Worm (Caenorhabditis elegans) whole organism, young adult: Measurements from ENCODE around the gene F55F10.1.
A peak's percentile ranks its signal among the peaks of the same experiment; 100 is the strongest.

Source experiments
- B0019.2 ChIP-seq: fragments of 200-800 bp; sonication (Bioruptor generic); conservative IDR thresholded peaks from 2 replicates; pipeline ENCODE4 v1.3.6; 2022; ENCODE audit warnings: missing genetic modification reagents, missing genetic modification characterization, missing compliant biosample characterization
- B0336.3 ChIP-seq: fragments of 200-800 bp; sonication (Bioruptor generic); IDR thresholded peaks from 2 replicates; pipeline ENCODE4 v1.3.6; 2022; ENCODE audit warnings: missing genetic modification characterization, missing compliant biosample characterization
- C06A6.2 ChIP-seq: fragments of 200-800 bp; sonication (Bioruptor generic); conservative IDR thresholded peaks from 2 replicates; pipeline ENCODE4 v1.3.6; 2022; ENCODE audit warnings: missing genetic modification characterization, missing compliant biosample characterization
- D2030.7 ChIP-seq: fragments of 200-800 bp; sonication (Bioruptor generic); IDR thresholded peaks from 2 replicates; pipeline ENCODE4 v1.3.6; 2022; ENCODE audit warnings: missing genetic modification reagents, missing genetic modification characterization, missing compliant biosample characterization
- F33H1.4 ChIP-seq: fragments of 200-800 bp; sonication (Bioruptor generic); IDR thresholded peaks from 2 replicates; pipeline ENCODE4 v1.3.6; 2022; ENCODE audit warnings: missing genetic modification reagents, missing genetic modification characterization, missing compliant biosample characterization
- F49E8.2 ChIP-seq: sonication (generic microtip); optimal IDR thresholded peaks from 3 replicates; lab custom pipeline; 2017; ENCODE audit warnings: missing genetic modification characterization, mild to moderate bottlenecking, missing compliant biosample characterization, antibody characterized with exemption, moderate library complexity; ENCODE audit not compliant: insufficient read depth
- T26A5.8 ChIP-seq: sonication (generic microtip); optimal IDR thresholded peaks from 2 replicates; lab custom pipeline; 2016; ENCODE audit warnings: missing genetic modification characterization, missing compliant biosample characterization
- Y53G8AR.9 ChIP-seq: fragments of 200-800 bp; sonication (Bioruptor generic); conservative IDR thresholded peaks from 2 replicates; pipeline ENCODE4 v1.3.6; 2022; ENCODE audit warnings: missing genetic modification reagents, missing genetic modification characterization, missing compliant biosample characterization
- Y95B8A.8 ChIP-seq: fragments of 200-800 bp; sonication (Bioruptor generic); IDR thresholded peaks from 2 replicates; pipeline ENCODE4 v1.3.6; 2022; ENCODE audit warnings: missing genetic modification reagents, missing genetic modification characterization, missing compliant biosample characterization
- ama-1 ChIP-seq, 3 experiments: fragments of 150-350 bp in 1 of 3; sonication (generic microtip) in 2 of 3; optimal IDR thresholded peaks; 2 replicates each; lab custom pipeline; 2014 to 2018; ENCODE audit warnings: missing biosample characterization in 2 of 3, missing genetic modification characterization in 2 of 3, missing genetic modification reagents in 2 of 3
- aptf-2 ChIP-seq: fragments of 200-800 bp; sonication (Bioruptor generic); conservative IDR thresholded peaks from 2 replicates; pipeline ENCODE4 v1.3.6; 2022; ENCODE audit warnings: missing genetic modification reagents, missing genetic modification characterization, missing compliant biosample characterization
- athp-1 ChIP-seq: sonication (generic microtip); optimal IDR thresholded peaks from 2 replicates; lab custom pipeline; 2017; ENCODE audit warnings: mild to moderate bottlenecking, missing genetic modification characterization, missing compliant biosample characterization
- attf-3 ChIP-seq: fragments of 200-800 bp; sonication (Bioruptor generic); conservative IDR thresholded peaks from 2 replicates; pipeline ENCODE4 v1.3.6; 2022; ENCODE audit warnings: missing genetic modification reagents, missing genetic modification characterization, missing compliant biosample characterization
- attf-6 ChIP-seq: fragments of 200-800 bp; sonication (Bioruptor generic); IDR thresholded peaks from 2 replicates; pipeline ENCODE4 v1.3.6; 2022; ENCODE audit warnings: missing genetic modification reagents, missing genetic modification characterization, missing compliant biosample characterization
- cebp-1 ChIP-seq, 2 experiments: fragments of 200-800 bp in 1 of 2; sonication (Bioruptor generic) in 1 of 2; sonication (generic microtip) in 1 of 2; IDR thresholded peaks in 1 of 2; optimal IDR thresholded peaks in 1 of 2; 2 replicates each; pipeline versions ENCODE4 v1.3.6 to Lab custom; 2017 to 2022; ENCODE audit warnings: missing compliant biosample characterization in 2 of 2, missing genetic modification characterization in 2 of 2, mild to moderate bottlenecking in 1 of 2, missing genetic modification reagents in 1 of 2, moderate library complexity in 1 of 2
- ceh-91 ChIP-seq: fragments of 200-800 bp; sonication (Bioruptor generic); IDR thresholded peaks from 2 replicates; pipeline ENCODE4 v1.3.6; 2022; ENCODE audit warnings: missing genetic modification reagents, missing genetic modification characterization, missing compliant biosample characterization
- die-1 ChIP-seq: sonication (generic microtip); optimal IDR thresholded peaks from 2 replicates; lab custom pipeline; 2016; ENCODE audit warnings: missing genotype, mild to moderate bottlenecking, missing genetic modification characterization, missing compliant biosample characterization
- dox-1 ChIP-seq: fragments of 200-800 bp; sonication (Bioruptor generic); IDR thresholded peaks from 2 replicates; pipeline ENCODE4 v1.3.6; 2022; ENCODE audit warnings: missing genetic modification reagents, missing genetic modification characterization, missing compliant biosample characterization
- ekl-4 ChIP-seq: fragments of 200-800 bp; sonication (Bioruptor generic); IDR thresholded peaks from 2 replicates; pipeline ENCODE4 v1.3.6; 2022; ENCODE audit warnings: missing genetic modification reagents, missing genetic modification characterization, missing compliant biosample characterization
- ets-4 ChIP-seq: fragments of 200-800 bp; sonication (Bioruptor generic); optimal IDR thresholded peaks from 2 replicates; lab custom pipeline; 2018; ENCODE audit warnings: mild to moderate bottlenecking, missing genetic modification characterization, missing compliant biosample characterization
- him-1 ChIP-seq: sonication (generic microtip); optimal IDR thresholded peaks from 2 replicates; lab custom pipeline; 2016; ENCODE audit warnings: missing genotype, missing genetic modification reagents, missing genetic modification characterization, missing compliant biosample characterization
- hmg-1.2 ChIP-seq: fragments of 200-800 bp; sonication (Bioruptor generic); IDR thresholded peaks from 2 replicates; pipeline ENCODE4 v1.3.6; 2022; ENCODE audit warnings: missing genetic modification reagents, missing genetic modification characterization, missing compliant biosample characterization
- hrde-1 ChIP-seq: sonication (generic microtip); optimal IDR thresholded peaks from 2 replicates; lab custom pipeline; 2016; ENCODE audit warnings: missing genetic modification characterization, mild to moderate bottlenecking, missing compliant biosample characterization, moderate library complexity, missing genotype, missing genetic modification reagents, borderline replicate concordance
- hsf-1 ChIP-seq: fragments of 200-800 bp; sonication (Bioruptor generic); IDR thresholded peaks from 2 replicates; pipeline ENCODE4 v1.3.6; 2022; ENCODE audit warnings: missing genetic modification reagents, missing genetic modification characterization, missing compliant biosample characterization
- lin-54 ChIP-seq: fragments of 200-800 bp; sonication (Bioruptor generic); optimal IDR thresholded peaks from 2 replicates; lab custom pipeline; 2018; ENCODE audit warnings: mild to moderate bottlenecking, missing genetic modification characterization, missing compliant biosample characterization
- lir-1 ChIP-seq: fragments of 200-800 bp; sonication (Bioruptor generic); conservative IDR thresholded peaks from 2 replicates; pipeline ENCODE4 v1.3.6; 2022; ENCODE audit warnings: missing genetic modification reagents, missing genetic modification characterization, missing compliant biosample characterization
- lsl-1 ChIP-seq: fragments of 200-800 bp; sonication (Bioruptor generic); optimal IDR thresholded peaks from 2 replicates; lab custom pipeline; 2018; ENCODE audit warnings: mild to moderate bottlenecking, missing genetic modification characterization, moderate library complexity, missing compliant biosample characterization
- madf-3 ChIP-seq: fragments of 200-800 bp; sonication (Bioruptor generic); IDR thresholded peaks from 2 replicates; pipeline ENCODE4 v1.3.6; 2022; ENCODE audit warnings: missing genetic modification reagents, missing genetic modification characterization, missing compliant biosample characterization
- madf-6 ChIP-seq: fragments of 200-800 bp; sonication (Bioruptor generic); IDR thresholded peaks from 2 replicates; pipeline ENCODE4 v1.3.6; 2022; ENCODE audit warnings: missing genetic modification reagents, missing genetic modification characterization, missing compliant biosample characterization
- madf-8 ChIP-seq: fragments of 200-800 bp; sonication (Bioruptor generic); conservative IDR thresholded peaks from 2 replicates; pipeline ENCODE4 v1.3.6; 2022; ENCODE audit warnings: missing genetic modification reagents, missing genetic modification characterization, missing compliant biosample characterization
- mcd-1 ChIP-seq: fragments of 200-800 bp; sonication (Bioruptor generic); IDR thresholded peaks from 2 replicates; pipeline ENCODE4 v1.3.6; 2022; ENCODE audit warnings: missing genetic modification reagents, missing genetic modification characterization, missing compliant biosample characterization
- pbrm-1 ChIP-seq: fragments of 200-800 bp; sonication (Bioruptor generic); IDR thresholded peaks from 2 replicates; pipeline ENCODE4 v1.3.6; 2022; ENCODE audit warnings: missing genetic modification reagents, missing genetic modification characterization, missing compliant biosample characterization
- pha-4 ChIP-seq: fragments of 150-350 bp; sonication (generic microtip); optimal IDR thresholded peaks from 2 replicates; lab custom pipeline; 2014; ENCODE audit warnings: missing biosample characterization, missing genetic modification reagents, missing genetic modification characterization
- snpc-1.3 ChIP-seq: sonication (generic microtip); optimal IDR thresholded peaks from 2 replicates; lab custom pipeline; 2017; ENCODE audit warnings: missing genetic modification characterization, mild to moderate bottlenecking, missing compliant biosample characterization, antibody characterized with exemption, moderate library complexity, missing genotype, missing genetic modification reagents; ENCODE audit not compliant: insufficient read depth
- snpc-3.4 ChIP-seq: sonication (generic microtip); optimal IDR thresholded peaks from 2 replicates; lab custom pipeline; 2017; ENCODE audit warnings: missing genetic modification characterization, mild to moderate bottlenecking, missing compliant biosample characterization, antibody characterized with exemption, moderate library complexity, missing genotype, missing genetic modification reagents
- snpc-4 ChIP-seq, 5 experiments: fragments of 150-350 bp in 1 of 5; sonication (generic microtip) in 4 of 5; optimal IDR thresholded peaks; 2 replicates each; lab custom pipeline; 2014 to 2018; ENCODE audit warnings: missing genetic modification characterization in 5 of 5, missing biosample characterization in 3 of 5, antibody characterized with exemption in 2 of 5, mild to moderate bottlenecking in 2 of 5, missing compliant biosample characterization in 2 of 5, missing genotype in 2 of 5, moderate library complexity in 2 of 5, missing genetic modification reagents in 1 of 5
- tbp1 ChIP-seq: fragments of 200-800 bp; sonication (Bioruptor generic); optimal IDR thresholded peaks from 2 replicates; lab custom pipeline; 2018; ENCODE audit warnings: mild to moderate bottlenecking, missing genetic modification characterization, missing compliant biosample characterization
- tlf-1 ChIP-seq: fragments of 200-800 bp; sonication (Bioruptor generic); optimal IDR thresholded peaks from 2 replicates; lab custom pipeline; 2018; ENCODE audit warnings: mild to moderate bottlenecking, missing genetic modification characterization, missing compliant biosample characterization
- xnd-1 ChIP-seq: sonication (generic microtip); optimal IDR thresholded peaks from 2 replicates; lab custom pipeline; 2016; ENCODE audit warnings: missing genotype, missing genetic modification reagents, missing genetic modification characterization, missing compliant biosample characterization

Gene F55F10.1

DNA sequence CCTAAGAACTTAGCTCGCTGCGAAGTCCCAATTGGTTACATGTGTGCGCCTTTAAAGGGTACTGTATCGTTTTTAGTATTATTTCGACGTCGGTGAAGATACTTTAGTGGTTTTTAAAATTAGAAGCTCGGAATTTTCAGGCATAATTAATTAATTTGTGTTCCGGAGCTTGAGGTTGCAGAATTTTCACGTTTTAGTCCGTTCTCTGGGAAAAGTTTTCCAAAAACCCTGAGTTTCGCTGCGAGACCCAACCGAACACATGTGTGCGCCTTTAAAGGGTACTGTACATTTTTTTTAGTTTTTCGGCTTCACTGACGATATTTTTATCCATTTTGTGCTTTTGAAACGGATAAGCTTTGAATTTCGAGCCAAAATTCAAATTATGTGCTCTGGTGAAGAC, 32.9 kb downstream of the F55F10.1 start:
- TF ChIP-seq B0336.3 (GFP tag; lab: Robert Waterston, UW) (peak; percentile 29; the same call in 1 of the 2 replicates), tlf-1 (GFP tag; lab: Kevin White, UChicago) (peak; percentile 32), T26A5.8 (no peak), Y53G8AR.9 (peak; percentile 41; the same call in 1 of the 2 replicates), cebp-1 (GFP tag; IDR thresholded peaks at IDR 0.05; lab: Robert Waterston, UW) (no peak), cebp-1 (tag; optimal IDR thresholded peaks at IDR 0.05; lab: Kevin White, UChicago) (no peak), ekl-4 (GFP tag; lab: Robert Waterston, UW) (peak; percentile 60; the same call in 1 of the 2 replicates), dox-1 (no peak; the same call in 1 of the 2 replicates), F33H1.4 (GFP tag; lab: Robert Waterston, UW) (peak; percentile 94), madf-3 (GFP tag; lab: Robert Waterston, UW) (peak; percentile 75; the same call in 1 of the 2 replicates), snpc-3.4 (peak; percentile 14), D2030.7 (GFP tag; lab: Robert Waterston, UW) (peak; percentile 75), die-1 (tag; lab: Kevin White, UChicago) (no peak), pha-4 (tag; lab: Kevin White, UChicago) (no peak), hmg-1.2 (GFP tag; lab: Robert Waterston, UW) (peak; percentile 41), ets-4 (GFP tag; lab: Kevin White, UChicago) (no peak), B0019.2 (GFP tag; lab: Robert Waterston, UW) (0 out of 2 replicates have a peak, but pooled peaks have one; percentile 5), Y95B8A.8 (GFP tag; lab: Robert Waterston, UW) (peak; percentile 71; the same call in 1 of the 2 replicates), madf-6 (peak; percentile 89), attf-3 (no peak), snpc-4 (GFP tag; optimal IDR thresholded peaks at IDR 0.05; lab: Kevin White, UChicago) (peak; percentile 6), snpc-4 (tag; optimal IDR thresholded peaks at IDR 0.05; lab: Kevin White, UChicago) (peak in 1 of 4 experiments; percentile 56), xnd-1 (tag; lab: Kevin White, UChicago) (peak; percentile 87), lin-54 (GFP tag; lab: Kevin White, UChicago) (peak; percentile 27), F49E8.2 (tag; lab: Kevin White, UChicago) (peak; percentile 54), hsf-1 (GFP tag; lab: Robert Waterston, UW) (peak; percentile 48; the same call in 1 of the 2 replicates), snpc-1.3 (tag; lab: Kevin White, UChicago) (peak; percentile 37), ceh-91 (GFP tag; lab: Robert Waterston, UW) (peak; percentile 63), athp-1 (tag; lab: Kevin White, UChicago) (peak; percentile 1), ama-1 (optimal IDR thresholded peaks at IDR 0.05; lab: Kevin White, UChicago) (no peak), ama-1 (GFP tag; optimal IDR thresholded peaks at IDR 0.05; lab: Kevin White, UChicago) (no peak), pbrm-1 (no peak), lir-1 (GFP tag; lab: Robert Waterston, UW) (no peak), lsl-1 (peak; percentile 95), hrde-1 (tag; lab: Kevin White, UChicago) (peak; percentile 49), C06A6.2 (GFP tag; lab: Robert Waterston, UW) (no peak), mcd-1 (GFP tag; lab: Robert Waterston, UW) (peak; percentile 61), tbp1 (GFP tag; lab: Kevin White, UChicago) (peak; percentile 17), him-1 (tag; lab: Kevin White, UChicago) (peak; percentile 15), attf-6 (GFP tag; lab: Robert Waterston, UW) (0 out of 2 replicates have a peak, but pooled peaks have one; percentile 22), madf-8 (peak; percentile 69), aptf-2 (GFP tag; lab: Robert Waterston, UW) (0 out of 2 replicates have a peak, but pooled peaks have one; percentile 18)
